Fruit fly (Drosophila melanogaster): ENCODE data around the gene CG43098.

The CG43098 gene

dm6 chr3L:3632500-3633183 is 26.2 kb upstream of the CG43098 start (continued):
- TF ChIP-seq Hand (GFP tag; optimal IDR thresholded peaks at IDR 0.05) (peak; percentile 76), CG18011 (GFP tag; optimal IDR thresholded peaks at IDR 0.05) (peak; percentile 65), grau (tag; optimal IDR thresholded peaks at IDR 0.05) (peak; percentile 88), zfh2 (GFP tag; optimal IDR thresholded peaks at IDR 0.05) (peak; percentile 19), Fer3 (tag; optimal IDR thresholded peaks at IDR 0.05) (peak; percentile 64), Oli (tag; optimal IDR thresholded peaks at IDR 0.05) (peak; percentile 91), CG8765 (GFP tag; IDR thresholded peaks at IDR 0.05) (peak; percentile 54; the same call in 1 of the 2 replicates), NC2β (GFP tag; optimal IDR thresholded peaks at IDR 0.05) (no peak), Optix (GFP tag; IDR thresholded peaks at IDR 0.05) (peak; percentile 82), CG7357 (GFP tag; IDR thresholded peaks at IDR 0.05) (peak; percentile 85), prd (optimal IDR thresholded peaks at IDR 0.05) (no peak), prd (GFP tag; IDR thresholded peaks at IDR 0.05) (peak; percentile 92), CG15696 (tag; optimal IDR thresholded peaks at IDR 0.05) (peak; percentile 17), CG1647 (GFP tag; optimal IDR thresholded peaks at IDR 0.05) (peak; percentile 10), CG8944 (GFP tag; optimal IDR thresholded peaks at IDR 0.05) (no peak), CG6765 (GFP tag; optimal IDR thresholded peaks at IDR 0.05) (peak; percentile 66), chinmo (GFP tag; IDR thresholded peaks at IDR 0.05; ENCODE audit: partially characterized antibody) (peak; percentile 53; the same call in 1 of the 4 replicates), dmrt11E (tag; optimal IDR thresholded peaks at IDR 0.05) (peak; percentile 29)

dm6 chr3L:3634107-3634737 is 24.6 kb upstream of the CG43098 start:
- peak; percentile 21; the same call in 1 of the 2 replicates for TF ChIP-seq ro (GFP tag; IDR thresholded peaks at IDR 0.05)
- TF ChIP-seq dmrt99B (tag; optimal IDR thresholded peaks at IDR 0.05): peak; percentile 87
- no peak for TF ChIP-seq Kr (GFP tag; optimal IDR thresholded peaks at IDR 0.05)
- TF ChIP-seq CG18764 (GFP tag; optimal IDR thresholded peaks at IDR 0.05): peak; percentile 13
- 0 out of 3 replicates have a peak, but pooled peaks have one; percentile 42 for TF ChIP-seq CG11695 (GFP tag; IDR thresholded peaks at IDR 0.05)
- peak; percentile 33 for TF ChIP-seq CG10654 (GFP tag; optimal IDR thresholded peaks at IDR 0.05)
- no peak for TF ChIP-seq CG7928 (GFP tag; optimal IDR thresholded peaks at IDR 0.05)
- peak in 1 of 2 experiments; percentile 70 for TF ChIP-seq Hr78 (GFP tag; optimal IDR thresholded peaks at IDR 0.05)
- TF ChIP-seq CG18262 (tag; optimal IDR thresholded peaks at IDR 0.05): peak; percentile 91
- TF ChIP-seq CG10366 (GFP tag; IDR thresholded peaks at IDR 0.05): peak; percentile 31; the same call in 1 of the 2 replicates
- no peak for TF ChIP-seq CG17186 (GFP tag; optimal IDR thresholded peaks at IDR 0.05)
- TF ChIP-seq Side (GFP tag; optimal IDR thresholded peaks at IDR 0.05): no peak
- TF ChIP-seq HLHmδ (GFP tag; optimal IDR thresholded peaks at IDR 0.05): no peak
- peak; percentile 92 for TF ChIP-seq CG2712 (tag; optimal IDR thresholded peaks at IDR 0.05)
- peak; percentile 19 for TF ChIP-seq tup (GFP tag; optimal IDR thresholded peaks at IDR 0.05)
- no peak for TF ChIP-seq bab2 (GFP tag; optimal IDR thresholded peaks at IDR 0.05)
- TF ChIP-seq CG14710 (tag; optimal IDR thresholded peaks at IDR 0.05): peak; percentile 76
- peak; percentile 54 for TF ChIP-seq CG10209 (GFP tag; optimal IDR thresholded peaks at IDR 0.05)
- no peak for TF ChIP-seq cg (GFP tag; optimal IDR thresholded peaks at IDR 0.05)
- peak; percentile 61 for TF ChIP-seq wor (GFP tag; IDR thresholded peaks at IDR 0.05)
- peak; percentile 59; the same call in 1 of the 2 replicates for TF ChIP-seq CG32532 (GFP tag; IDR thresholded peaks at IDR 0.05)
- TF ChIP-seq Mes4 (GFP tag; optimal IDR thresholded peaks at IDR 0.05): no peak
- peak; percentile 58 for TF ChIP-seq E2f1 (GFP tag; IDR thresholded peaks at IDR 0.05)
- TF ChIP-seq dmrt11E (tag; optimal IDR thresholded peaks at IDR 0.05): peak; percentile 77
- no peak for TF ChIP-seq ftz-f1 (GFP tag; optimal IDR thresholded peaks at IDR 0.05)
- TF ChIP-seq CG12104 (GFP tag; optimal IDR thresholded peaks at IDR 0.05): peak; percentile 3
- TF ChIP-seq scrt (GFP tag; optimal IDR thresholded peaks at IDR 0.05): peak; percentile 50
- TF ChIP-seq danr (GFP tag; IDR thresholded peaks at IDR 0.05): no peak
- TF ChIP-seq sens (GFP tag): no peak
- TF ChIP-seq Aef1 (GFP tag; IDR thresholded peaks at IDR 0.05): no peak
- peak; percentile 63 for TF ChIP-seq lab (GFP tag; optimal IDR thresholded peaks at IDR 0.05)

Measured in whole organism, embryonic.